Fruit fly (Drosophila melanogaster): Measurements from ENCODE around the gene CG7884.

CG7884 gene

dm6 chrX:19179696-19180255, 40.6 kb upstream of the CG7884 start, which contains the start of the genes CG7556 and CG7453 (continued):
- TF ChIP-seq en (GFP tag; optimal IDR thresholded peaks at IDR 0.05) (peak; percentile 4), Hand (GFP tag; optimal IDR thresholded peaks at IDR 0.05) (no peak), Blimp-1 (GFP tag; optimal IDR thresholded peaks at IDR 0.05) (peak; percentile 61), CG17802 (tag; optimal IDR thresholded peaks at IDR 0.05) (peak; percentile 26), lab (GFP tag; optimal IDR thresholded peaks at IDR 0.05) (peak; percentile 74), CG14014 (GFP tag; IDR thresholded peaks at IDR 0.05) (peak; percentile 41; the same call in 1 of the 2 replicates), CG14860 (GFP tag; IDR thresholded peaks at IDR 0.05; ENCODE audit: partially characterized antibody) (no peak), ERR (GFP tag; optimal IDR thresholded peaks at IDR 0.05) (no peak), gfzf (GFP tag; optimal IDR thresholded peaks at IDR 0.05) (peak; percentile 12), sisA (GFP tag; IDR thresholded peaks at IDR 0.05) (peak; percentile 54; the same call in 1 of the 2 replicates), gro (GFP tag; optimal IDR thresholded peaks at IDR 0.05) (peak; percentile 66), Drgx (GFP tag; IDR thresholded peaks at IDR 0.05) (peak; percentile 32; the same call in 1 of the 2 replicates), CG12769 (tag; optimal IDR thresholded peaks at IDR 0.05) (no peak), nau (GFP tag; optimal IDR thresholded peaks at IDR 0.05) (peak; percentile 34), CG18619 (GFP tag; optimal IDR thresholded peaks at IDR 0.05) (peak; percentile 64), btn (GFP tag; optimal IDR thresholded peaks at IDR 0.05) (no peak), CG10209 (GFP tag; optimal IDR thresholded peaks at IDR 0.05) (peak; percentile 65), CG1602 (GFP tag; optimal IDR thresholded peaks at IDR 0.05) (peak; percentile 70), Vsx1 (GFP tag; optimal IDR thresholded peaks at IDR 0.05) (no peak), sug (tag; optimal IDR thresholded peaks at IDR 0.05) (peak; percentile 75), nerfin-2 (GFP tag; IDR thresholded peaks at IDR 0.05; ENCODE audit: partially characterized antibody) (no peak), cas (GFP tag; IDR thresholded peaks at IDR 0.05) (no peak), yki (optimal IDR thresholded peaks at IDR 0.05) (no peak), D19A (tag; optimal IDR thresholded peaks at IDR 0.05) (peak; percentile 63), sqz (GFP tag; optimal IDR thresholded peaks at IDR 0.05) (no peak), CG4282 (GFP tag; optimal IDR thresholded peaks at IDR 0.05) (no peak), Eip74EF (GFP tag; optimal IDR thresholded peaks at IDR 0.05) (peak in 1 of 2 experiments; percentile 51), CG11504 (tag; optimal IDR thresholded peaks at IDR 0.05) (peak; percentile 78), Asciz (GFP tag; optimal IDR thresholded peaks at IDR 0.05) (peak; percentile 20), CG17912 (GFP tag; optimal IDR thresholded peaks at IDR 0.05) (no peak), CG10462 (GFP tag; optimal IDR thresholded peaks at IDR 0.05) (peak; percentile 59), Dad (GFP tag; optimal IDR thresholded peaks at IDR 0.05) (peak; percentile 19), CG10565 (GFP tag; optimal IDR thresholded peaks at IDR 0.05) (no peak), Spps (tag; optimal IDR thresholded peaks at IDR 0.05) (peak; percentile 19), esg (GFP tag; conservative IDR thresholded peaks at IDR 0.05) (peak; percentile 68), ab (GFP tag; optimal IDR thresholded peaks at IDR 0.05) (peak; percentile 55), CG11560 (tag; IDR thresholded peaks at IDR 0.05) (peak; percentile 31; the same call in 1 of the 3 replicates), her (GFP tag; optimal IDR thresholded peaks at IDR 0.05) (peak; percentile 40), Nf-YA (GFP tag; IDR thresholded peaks at IDR 0.05) (no peak), Abd-B (GFP tag; optimal IDR thresholded peaks at IDR 0.05) (peak; percentile 76), NFAT (GFP tag; IDR thresholded peaks at IDR 0.05) (0 out of 2 replicates have a peak, but pooled peaks have one; percentile 3), pita (GFP tag; optimal IDR thresholded peaks at IDR 0.05) (no peak), CG8924 (tag; optimal IDR thresholded peaks at IDR 0.05) (peak; percentile 61), knrl (GFP tag; IDR thresholded peaks at IDR 0.05; ENCODE audit: partially characterized antibody) (no peak), CG12659 (GFP tag; optimal IDR thresholded peaks at IDR 0.05) (peak; percentile 78), CG6683 (GFP tag; optimal IDR thresholded peaks at IDR 0.05) (peak; percentile 42), caup (GFP tag; optimal IDR thresholded peaks at IDR 0.05; ENCODE audit: severe bottlenecking) (peak; percentile 42), Oli (tag; optimal IDR thresholded peaks at IDR 0.05) (peak; percentile 69), Usf (GFP tag; optimal IDR thresholded peaks at IDR 0.05) (peak; percentile 30)

Data from whole organism, embryonic.